Fruit fly (Drosophila melanogaster) whole organism, prepupa: Measurements from ENCODE around the gene Helz.
A peak's percentile ranks its signal among the peaks of the same experiment; 100 is the strongest.

Source experiments
- CG10631 ChIP-seq: fragments of 200-800 bp; sonication (Bioruptor generic); optimal IDR thresholded peaks from 2 replicates; lab custom pipeline; 2016; ENCODE audit warnings: missing biosample characterization, missing genetic modification characterization
- CG11294 ChIP-seq: fragments of 200-800 bp; sonication (Bioruptor generic); IDR thresholded peaks from 2 replicates; pipeline ENCODE4 v1.3.6; 2022; ENCODE audit warnings: missing biosample characterization, missing genetic modification characterization
- CG15336 ChIP-seq: fragments of 200-800 bp; sonication (Bioruptor generic); IDR thresholded peaks from 2 replicates; pipeline ENCODE4 v1.3.6; 2022; ENCODE audit warnings: missing biosample characterization, missing genetic modification characterization
- CG1621 ChIP-seq: fragments of 200-800 bp; sonication (Bioruptor generic); optimal IDR thresholded peaks from 3 replicates; lab custom pipeline; 2018; ENCODE audit warnings: missing biosample characterization, mild to moderate bottlenecking, missing genetic modification characterization
- CG16779 ChIP-seq: fragments of 200-800 bp; sonication (Bioruptor generic); optimal IDR thresholded peaks from 3 replicates; lab custom pipeline; 2017; ENCODE audit warnings: missing biosample characterization, mild to moderate bottlenecking, missing genetic modification characterization
- CG32006 ChIP-seq: fragments of 200-800 bp; sonication (Bioruptor generic); optimal IDR thresholded peaks from 3 replicates; lab custom pipeline; 2017; ENCODE audit warnings: missing biosample characterization, mild to moderate bottlenecking, missing genetic modification characterization
- CG34406 ChIP-seq: fragments of 200-800 bp; sonication (Bioruptor generic); optimal IDR thresholded peaks from 3 replicates; lab custom pipeline; 2016; ENCODE audit warnings: missing biosample characterization, missing genetic modification characterization
- CG3919 ChIP-seq: fragments of 200-800 bp; sonication (Bioruptor generic); optimal IDR thresholded peaks from 3 replicates; lab custom pipeline; 2016; ENCODE audit warnings: missing biosample characterization, missing genetic modification characterization
- CG6276 ChIP-seq: fragments of 200-800 bp; sonication (Bioruptor generic); optimal IDR thresholded peaks from 2 replicates; lab custom pipeline; 2017; ENCODE audit warnings: missing biosample characterization, mild to moderate bottlenecking, missing genetic modification characterization
- CG6808 ChIP-seq: fragments of 200-800 bp; sonication (Bioruptor generic); optimal IDR thresholded peaks from 3 replicates; lab custom pipeline; 2017; ENCODE audit warnings: missing biosample characterization, missing genetic modification characterization, mild to moderate bottlenecking, moderate library complexity, missing genetic modification reagents
- CG6854 ChIP-seq: fragments of 200-800 bp; sonication (Bioruptor generic); optimal IDR thresholded peaks from 2 replicates; lab custom pipeline; 2017; ENCODE audit warnings: missing biosample characterization, mild to moderate bottlenecking, missing genetic modification characterization
- CG7368 ChIP-seq: fragments of 200-800 bp; sonication (Bioruptor generic); optimal IDR thresholded peaks from 3 replicates; lab custom pipeline; 2016; ENCODE audit warnings: missing biosample characterization, missing genetic modification characterization
- CG8632 ChIP-seq: fragments of 200-800 bp; sonication (Bioruptor generic); optimal IDR thresholded peaks from 3 replicates; lab custom pipeline; 2016; ENCODE audit warnings: missing biosample characterization, missing genetic modification characterization
- Eip75B ChIP-seq: fragments of 200-800 bp; sonication (Bioruptor generic); optimal IDR thresholded peaks from 3 replicates; lab custom pipeline; 2016; ENCODE audit warnings: missing biosample characterization, missing genetic modification characterization
- Eip78C ChIP-seq: fragments of 200-800 bp; sonication (Bioruptor generic); peaks from one replicate; lab custom pipeline; 2016; ENCODE audit warnings: missing biosample characterization, missing genetic modification characterization
- Eip93F ChIP-seq: fragments of 200-800 bp; sonication (Bioruptor generic); optimal IDR thresholded peaks from 2 replicates; lab custom pipeline; 2016; ENCODE audit warnings: missing biosample characterization, mild to moderate bottlenecking, missing genetic modification characterization
- Ets21C ChIP-seq: fragments of 200-800 bp; sonication (Bioruptor generic); optimal IDR thresholded peaks from 3 replicates; lab custom pipeline; 2016; ENCODE audit warnings: missing biosample characterization, missing genetic modification characterization
- Ets96B ChIP-seq: fragments of 200-800 bp; optimal IDR thresholded peaks from 2 replicates; lab custom pipeline; 2019; ENCODE audit warnings: missing biosample characterization, mild to moderate bottlenecking, missing genetic modification characterization, moderate library complexity
- Gug ChIP-seq: fragments of 200-800 bp; sonication (Bioruptor generic); IDR thresholded peaks from 2 replicates; pipeline ENCODE4 v1.3.6; 2022; ENCODE audit warnings: missing biosample characterization, missing genetic modification characterization
- Hr38 ChIP-seq: sonication (Bioruptor generic); optimal IDR thresholded peaks from 2 replicates; lab custom pipeline; 2016; ENCODE audit warnings: missing biosample characterization, missing genetic modification characterization
- Hr39 ChIP-seq: fragments of 200-800 bp; sonication (Bioruptor generic); optimal IDR thresholded peaks from 2 replicates; lab custom pipeline; 2016; ENCODE audit warnings: missing biosample characterization, missing genetic modification characterization
- Hr4 ChIP-seq: fragments of 200-800 bp; sonication (Bioruptor generic); optimal IDR thresholded peaks from 3 replicates; lab custom pipeline; 2016; ENCODE audit warnings: missing biosample characterization, missing genetic modification characterization
- Lpt ChIP-seq: fragments of 200-800 bp; sonication (Bioruptor generic); optimal IDR thresholded peaks from 3 replicates; lab custom pipeline; 2016; ENCODE audit warnings: missing biosample characterization, missing genetic modification characterization
- Met ChIP-seq: fragments of 200-800 bp; sonication (Bioruptor generic); optimal IDR thresholded peaks from 3 replicates; lab custom pipeline; 2016; ENCODE audit warnings: missing biosample characterization, missing genetic modification characterization
- Smox ChIP-seq: fragments of 200-800 bp; sonication (Bioruptor generic); optimal IDR thresholded peaks from 3 replicates; lab custom pipeline; 2016; ENCODE audit warnings: missing biosample characterization, missing genetic modification characterization
- Sox102F ChIP-seq: fragments of 200-800 bp; sonication (Bioruptor generic); optimal IDR thresholded peaks from 2 replicates; lab custom pipeline; 2016; ENCODE audit warnings: missing biosample characterization, mild to moderate bottlenecking, missing genetic modification characterization
- Sox14 ChIP-seq: fragments of 200-800 bp; sonication (Bioruptor generic); optimal IDR thresholded peaks from 3 replicates; lab custom pipeline; 2016; ENCODE audit warnings: missing biosample characterization, missing genetic modification characterization
- Sox15 ChIP-seq: fragments of 200-800 bp; sonication (Bioruptor generic); optimal IDR thresholded peaks from 3 replicates; lab custom pipeline; 2016; ENCODE audit warnings: missing biosample characterization, missing genetic modification characterization
- acj6 ChIP-seq: fragments of 200-800 bp; sonication (Bioruptor generic); optimal IDR thresholded peaks from 3 replicates; lab custom pipeline; 2016; ENCODE audit warnings: missing biosample characterization, missing genetic modification characterization
- cyc ChIP-seq: fragments of 200-800 bp; sonication (Bioruptor generic); optimal IDR thresholded peaks from 3 replicates; lab custom pipeline; 2016; ENCODE audit warnings: missing biosample characterization, missing genetic modification characterization
- dac ChIP-seq: fragments of 200-800 bp; sonication (Bioruptor generic); optimal IDR thresholded peaks from 2 replicates; lab custom pipeline; 2017; ENCODE audit warnings: missing biosample characterization, mild to moderate bottlenecking, missing genetic modification characterization
- dsx ChIP-seq: fragments of 200-800 bp; optimal IDR thresholded peaks from 3 replicates; lab custom pipeline; 2019; ENCODE audit warnings: missing biosample characterization, mild to moderate bottlenecking, missing genetic modification characterization, moderate library complexity; ENCODE audit not compliant: poor library complexity, severe bottlenecking
- eg ChIP-seq: fragments of 200-800 bp; sonication (Bioruptor generic); IDR thresholded peaks from 3 replicates; pipeline ENCODE4 v1.3.6; 2022; ENCODE audit warnings: missing biosample characterization, missing genetic modification characterization
- esn ChIP-seq: fragments of 200-800 bp; sonication (Bioruptor generic); optimal IDR thresholded peaks from 2 replicates; lab custom pipeline; 2016; ENCODE audit warnings: missing biosample characterization, mild to moderate bottlenecking, missing genetic modification characterization, moderate library complexity
- fd59A ChIP-seq: fragments of 200-800 bp; sonication (Bioruptor generic); optimal IDR thresholded peaks from 2 replicates; lab custom pipeline; 2017; ENCODE audit warnings: missing biosample characterization, mild to moderate bottlenecking, missing genetic modification characterization, missing genetic modification reagents
- fd85E ChIP-seq: fragments of 200-800 bp; sonication (Bioruptor generic); optimal IDR thresholded peaks from 3 replicates; lab custom pipeline; 2016; ENCODE audit warnings: missing biosample characterization, missing genetic modification characterization
- fkh ChIP-seq: fragments of 200-800 bp; sonication (Bioruptor generic); optimal IDR thresholded peaks from 3 replicates; lab custom pipeline; 2017; ENCODE audit warnings: missing biosample characterization, mild to moderate bottlenecking, missing genetic modification characterization, moderate library complexity
- net ChIP-seq: fragments of 200-800 bp; sonication (Bioruptor generic); optimal IDR thresholded peaks from 3 replicates; lab custom pipeline; 2016; ENCODE audit warnings: missing biosample characterization, missing genetic modification characterization
- salr ChIP-seq, 2 experiments: fragments of 200-800 bp; sonication (Bioruptor generic); optimal IDR thresholded peaks; 3 replicates each; lab custom pipeline; 2016 to 2018; ENCODE audit warnings: missing biosample characterization in 2 of 2, missing genetic modification characterization in 2 of 2, mild to moderate bottlenecking in 1 of 2
- spab ChIP-seq: fragments of 200-800 bp; sonication (Bioruptor generic); optimal IDR thresholded peaks from 2 replicates; lab custom pipeline; 2017; ENCODE audit warnings: missing biosample characterization, mild to moderate bottlenecking, missing genetic modification characterization, missing genetic modification reagents
- ss ChIP-seq, 2 experiments: fragments of 200-800 bp; sonication (Bioruptor generic); optimal IDR thresholded peaks; 2 replicates in 1 of 2; 3 replicates in 1 of 2; lab custom pipeline; 2017 to 2018; ENCODE audit warnings: mild to moderate bottlenecking in 2 of 2, missing biosample characterization in 2 of 2, missing genetic modification characterization in 2 of 2, moderate library complexity in 1 of 2
- svp ChIP-seq: fragments of 200-800 bp; sonication (Bioruptor generic); peaks from one replicate; lab custom pipeline; 2016; ENCODE audit warnings: missing biosample characterization, missing genetic modification characterization

Gene Helz

DNA sequence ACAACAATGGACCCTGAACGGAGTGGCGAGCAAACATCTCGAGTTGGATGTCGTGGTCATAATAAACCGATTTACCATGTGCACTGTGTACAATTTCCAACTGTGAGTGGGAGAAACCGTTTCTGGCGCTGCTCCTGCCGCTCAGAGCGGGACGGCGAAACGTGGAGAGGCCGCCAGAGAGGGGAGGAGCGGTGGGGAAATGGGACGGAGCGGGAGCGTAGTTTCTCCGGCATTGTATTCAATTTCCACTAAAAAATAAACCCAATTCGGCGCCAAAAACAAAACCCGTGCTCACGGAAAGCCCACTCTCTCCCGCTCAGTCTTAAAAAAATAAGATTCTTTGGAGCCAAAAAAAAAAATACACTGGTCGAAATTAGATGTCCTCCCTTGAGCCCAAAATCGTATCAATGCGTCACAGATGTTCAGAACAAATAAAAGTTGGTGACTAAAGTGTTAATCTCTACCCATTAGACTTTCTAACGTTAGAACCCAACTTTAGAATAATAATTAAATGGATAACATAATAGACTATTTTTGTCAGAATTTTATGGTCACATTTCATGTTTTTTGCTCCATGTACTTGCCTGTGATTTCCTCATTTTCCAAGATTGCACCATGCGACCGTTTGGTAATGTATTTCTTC, 29.6 kb upstream of the Helz start (continued):
- TF ChIP-seq CG11294 (GFP tag; lab: Robert Waterston, UW) (peak; percentile 9; the same call in 1 of the 2 replicates), CG3919 (GFP tag; lab: Kevin White, UChicago) (peak; percentile 58), Eip78C (GFP tag; lab: Kevin White, UChicago) (peak; percentile 87), acj6 (GFP tag; lab: Kevin White, UChicago) (peak; percentile 49), dac (GFP tag; lab: Kevin White, UChicago) (peak; percentile 46), cyc (GFP tag; lab: Kevin White, UChicago) (peak; percentile 48), Ets96B (peak; percentile 6), CG7368 (GFP tag; lab: Kevin White, UChicago) (peak; percentile 9), Met (peak; percentile 72), Hr38 (no peak), Eip93F (GFP tag; lab: Kevin White, UChicago) (no peak), CG1621 (tag; lab: Kevin White, UChicago) (peak; percentile 12), Hr4 (GFP tag; lab: Kevin White, UChicago) (peak; percentile 77), Hr39 (GFP tag; lab: Kevin White, UChicago) (peak; percentile 55), Sox15 (GFP tag; lab: Kevin White, UChicago) (no peak), CG6854 (GFP tag; lab: Kevin White, UChicago) (no peak), spab (GFP tag; lab: Kevin White, UChicago) (no peak), CG15336 (GFP tag; lab: Robert Waterston, UW) (peak; percentile 82), svp (GFP tag; lab: Kevin White, UChicago) (peak; percentile 90), Smox (GFP tag; lab: Kevin White, UChicago) (peak; percentile 68), Eip75B (GFP tag; lab: Kevin White, UChicago) (peak; percentile 64), fd59A (GFP tag; lab: Kevin White, UChicago) (no peak), Lpt (GFP tag; lab: Kevin White, UChicago) (no peak), fd85E (no peak), Gug (GFP tag; lab: Robert Waterston, UW) (peak; percentile 45; the same call in 1 of the 2 replicates), CG6808 (GFP tag; lab: Kevin White, UChicago) (no peak), dsx (GFP tag; lab: Kevin White, UChicago) (no peak), CG8632 (GFP tag; lab: Kevin White, UChicago) (peak; percentile 32), eg (GFP tag; lab: Robert Waterston, UW) (peak; percentile 59)

DNA sequence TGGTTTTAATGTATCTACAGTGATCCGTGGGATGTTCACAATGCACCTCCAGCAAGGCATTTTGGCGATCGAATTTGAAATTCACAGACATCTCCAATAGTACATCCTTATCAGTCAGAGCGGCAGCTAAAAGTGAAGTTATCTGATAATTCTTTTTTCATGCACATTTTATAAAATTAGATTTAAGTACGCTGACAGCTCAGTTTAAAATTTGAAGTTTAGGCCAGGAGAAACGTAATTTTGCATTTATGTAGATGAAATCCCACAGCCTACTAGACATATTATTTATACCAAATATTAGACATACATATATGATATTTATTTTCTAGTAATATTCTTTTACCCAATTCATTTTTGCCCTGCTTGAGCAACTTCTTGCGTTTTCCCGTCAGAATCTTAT, 28.8 kb upstream of the Helz start, which contains the start of gene Trl:
Gene Trl (minus strand): TSS at position 101 of the 400 bp plus-strand sequence.
- no peak for TF ChIP-seq CG32006 (GFP tag; lab: Kevin White, UChicago)
- no peak for TF ChIP-seq cyc (GFP tag; lab: Kevin White, UChicago)
- TF ChIP-seq fkh (GFP tag; lab: Kevin White, UChicago), result no peak
- no peak for TF ChIP-seq spab (GFP tag; lab: Kevin White, UChicago)
- TF ChIP-seq CG6276 (GFP tag; lab: Kevin White, UChicago), result no peak
- no peak for TF ChIP-seq fd85E
- TF ChIP-seq esn (GFP tag; lab: Kevin White, UChicago), result no peak
- no peak for TF ChIP-seq fd59A (GFP tag; lab: Kevin White, UChicago)

DNA sequence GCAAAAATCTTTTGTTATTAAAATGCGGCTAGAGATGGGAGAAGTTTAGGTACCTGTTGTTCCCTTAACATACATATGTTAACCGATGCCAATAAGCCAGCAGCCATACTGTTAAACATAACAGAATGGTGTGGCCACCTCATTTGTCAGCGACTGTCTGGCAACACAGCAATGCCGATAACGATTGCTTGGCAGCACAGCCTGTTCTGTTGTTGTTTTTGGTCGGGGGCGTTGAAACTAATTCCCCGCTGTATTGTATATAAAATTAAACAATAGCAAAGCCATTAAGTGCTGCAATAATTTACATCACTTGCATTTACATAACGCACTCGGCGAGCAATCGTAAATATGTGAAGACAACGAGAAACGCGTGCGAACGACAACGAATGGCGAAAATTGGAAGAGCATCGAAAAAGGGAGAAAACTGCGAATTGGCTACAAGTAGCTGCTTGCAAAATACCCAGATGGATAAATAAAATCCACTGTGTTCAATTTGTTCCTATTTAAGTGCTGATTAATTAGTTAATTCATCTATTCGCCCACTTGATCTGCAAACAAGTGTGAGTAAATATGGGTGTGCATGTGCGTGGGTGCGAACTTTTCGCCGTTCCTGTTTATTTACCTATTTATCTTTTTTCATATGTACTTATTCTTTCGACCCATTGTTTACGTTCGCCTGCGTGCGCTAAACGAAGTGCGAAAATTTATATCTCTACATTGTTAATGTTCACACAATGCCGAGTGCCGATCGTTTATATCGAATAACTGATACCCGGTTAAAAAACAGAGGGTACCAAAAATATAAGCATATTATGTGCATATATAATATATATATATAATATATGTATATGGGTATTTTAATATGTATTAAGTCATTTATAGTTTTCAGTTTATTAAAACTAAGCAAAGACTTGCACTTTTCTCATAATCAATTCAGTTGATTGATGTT, 27.6 kb upstream of the Helz start, which contains the start of the genes Tsen34 and Mgat4a:
Gene Tsen34 (minus strand): TSS at position 8 of the 949 bp plus-strand sequence.
Gene Mgat4a (plus strand): TSS at position 192 of the 949 bp plus-strand sequence.
- TF ChIP-seq Eip93F (GFP tag; lab: Kevin White, UChicago) (no peak), Eip78C (GFP tag; lab: Kevin White, UChicago) (no peak), dsx (GFP tag; lab: Kevin White, UChicago) (no peak), CG34406 (GFP tag; lab: Kevin White, UChicago) (no peak), Lpt (GFP tag; lab: Kevin White, UChicago) (no peak), Ets21C (GFP tag; lab: Kevin White, UChicago) (peak; percentile 10), net (GFP tag; lab: Kevin White, UChicago) (no peak), fd59A (GFP tag; lab: Kevin White, UChicago) (no peak), svp (GFP tag; lab: Kevin White, UChicago) (peak; percentile 13), Sox102F (GFP tag; lab: Kevin White, UChicago) (no peak), dac (GFP tag; lab: Kevin White, UChicago) (no peak), CG3919 (GFP tag; lab: Kevin White, UChicago) (no peak), CG1621 (tag; lab: Kevin White, UChicago) (no peak), Eip75B (GFP tag; lab: Kevin White, UChicago) (no peak), Smox (GFP tag; lab: Kevin White, UChicago) (no peak), esn (GFP tag; lab: Kevin White, UChicago) (peak; percentile 62), salr (GFP tag; optimal IDR thresholded peaks at IDR 0.05; lab: Kevin White, UChicago) (no peak), CG10631 (GFP tag; lab: Kevin White, UChicago) (no peak), Ets96B (no peak), ss (GFP tag; optimal IDR thresholded peaks at IDR 0.05; lab: Kevin White, UChicago) (no peak), Sox14 (GFP tag; lab: Kevin White, UChicago) (peak; percentile 25), CG8632 (GFP tag; lab: Kevin White, UChicago) (peak; percentile 55), CG16779 (tag; lab: Kevin White, UChicago) (no peak), spab (GFP tag; lab: Kevin White, UChicago) (no peak)
